Worm (Caenorhabditis elegans) whole organism, mixed stage, embryonic: ENCODE measurements around the gene sru-22.

ENCODE experiments used
- elt-3 ChIP-seq: fragments of 150-350 bp; optimal IDR thresholded peaks from 2 replicates; lab custom pipeline; 2014; ENCODE audit warnings: missing biosample characterization, missing genetic modification characterization
- pha-4 ChIP-seq: fragments of 150-350 bp; optimal IDR thresholded peaks from 2 replicates; lab custom pipeline; 2018; ENCODE audit warnings: missing biosample characterization, missing genetic modification reagents, missing genetic modification characterization
- unc-39 ChIP-seq: fragments of 150-350 bp; optimal IDR thresholded peaks from 2 replicates; lab custom pipeline; 2014; ENCODE audit warnings: missing biosample characterization, missing genetic modification characterization

ce11 chrV:15996655-15997186 is 22.0 kb upstream of the sru-22 start, which contains the start of the genes C06C6.9 and C06C6.8:
- TF ChIP-seq pha-4 (tag; lab: Kevin White, UChicago) (no peak), unc-39 (tag; lab: Kevin White, UChicago) (no peak), elt-3 (tag; lab: Kevin White, UChicago) (no peak)
